Worm (Caenorhabditis elegans) whole organism, L2 larva: ENCODE results near the gene srz-12.

ENCODE experiments used
- ZK546.5 ChIP-seq: sonication (generic microtip); optimal IDR thresholded peaks from 2 replicates; lab custom pipeline; 2017; ENCODE audit warnings: missing biosample characterization, missing genetic modification characterization
- aly-2 ChIP-seq: fragments of 150-350 bp; optimal IDR thresholded peaks from 2 replicates; lab custom pipeline; 2014; ENCODE audit warnings: missing biosample characterization, missing genetic modification characterization
- ceh-82 ChIP-seq: fragments of 150-350 bp; optimal IDR thresholded peaks from 2 replicates; lab custom pipeline; 2014; ENCODE audit warnings: missing biosample characterization, missing genetic modification characterization
- lin-39 ChIP-seq: fragments of 150-350 bp; optimal IDR thresholded peaks from 2 replicates; lab custom pipeline; 2014; ENCODE audit warnings: missing biosample characterization, missing genetic modification reagents, missing genetic modification characterization
- mdl-1 ChIP-seq, 2 experiments: fragments of 150-350 bp in 1 of 2; sonication (generic microtip) in 1 of 2; optimal IDR thresholded peaks; 2 replicates each; lab custom pipeline; 2017; ENCODE audit warnings: missing biosample characterization in 2 of 2, missing genetic modification characterization in 2 of 2

ce11 chrV:15819983-15820382 lies 42.5 kb downstream of the srz-12 start, which contains the start of gene srbc-48:
- TF ChIP-seq lin-39 (tag; lab: Kevin White, UChicago), result no peak
- no peak for TF ChIP-seq ceh-82 (tag; lab: Kevin White, UChicago)
- TF ChIP-seq aly-2 (tag; lab: Kevin White, UChicago), result no peak
- TF ChIP-seq mdl-1 (tag; optimal IDR thresholded peaks at IDR 0.05; lab: Kevin White, UChicago), result no peak
- no peak for TF ChIP-seq ZK546.5 (tag; lab: Kevin White, UChicago)
